Fruit fly (Drosophila melanogaster) whole organism, wandering third instar larva: ENCODE data around the gene PEK.
A peak's percentile ranks its signal among the peaks of the same experiment; 100 is the strongest.

Source experiments
- Abd-B ChIP-seq: fragments of >200 bp; optimal IDR thresholded peaks from 2 replicates; lab custom pipeline; 2017; ENCODE audit warnings: missing biosample characterization, missing genetic modification characterization
- CG32264 ChIP-seq: fragments of 200-800 bp; sonication (Bioruptor generic); optimal IDR thresholded peaks from 2 replicates; lab custom pipeline; 2016; ENCODE audit warnings: missing biosample characterization, missing genetic modification characterization
- CG9705 ChIP-seq: fragments of 200-800 bp; sonication (Bioruptor generic); optimal IDR thresholded peaks from 2 replicates; lab custom pipeline; 2018; ENCODE audit warnings: missing biosample characterization, mild to moderate bottlenecking, missing genetic modification characterization
- CrebA ChIP-seq: fragments of 200-800 bp; sonication (Bioruptor generic); optimal IDR thresholded peaks from 2 replicates; lab custom pipeline; 2016; ENCODE audit warnings: missing biosample characterization, mild to moderate bottlenecking, missing genetic modification characterization, borderline replicate concordance
- Dfd ChIP-seq: fragments of >200 bp; optimal IDR thresholded peaks from 2 replicates; lab custom pipeline; 2017; ENCODE audit warnings: missing biosample characterization, missing genetic modification characterization
- Dif ChIP-seq: fragments of 200-275, 200-300 bp; sonication (Bioruptor generic); optimal IDR thresholded peaks from 2 replicates; lab custom pipeline; 2018; ENCODE audit warnings: missing biosample characterization, missing genetic modification characterization; ENCODE audit not compliant: partially characterized antibody
- GATAd ChIP-seq: sonication (Bioruptor generic); optimal IDR thresholded peaks from 2 replicates; lab custom pipeline; 2016; ENCODE audit warnings: missing biosample characterization, missing genetic modification characterization
- HLH106 ChIP-seq: fragments of 200-800 bp; optimal IDR thresholded peaks from 3 replicates; lab custom pipeline; 2019; ENCODE audit warnings: missing biosample characterization, mild to moderate bottlenecking, missing genetic modification characterization, moderate library complexity
- Hnf4 ChIP-seq: fragments of 200-800 bp; sonication (Bioruptor generic); optimal IDR thresholded peaks from 2 replicates; lab custom pipeline; 2016; ENCODE audit warnings: missing biosample characterization, mild to moderate bottlenecking, missing genetic modification characterization
- Hr78 ChIP-seq: fragments of >200 bp; optimal IDR thresholded peaks from 2 replicates; lab custom pipeline; 2017; ENCODE audit warnings: missing biosample characterization, missing genetic modification characterization
- Hr83 ChIP-seq: fragments of 200-300 bp; sonication (Bioruptor generic); optimal IDR thresholded peaks from 2 replicates; lab custom pipeline; 2016; ENCODE audit warnings: missing biosample characterization, mild to moderate bottlenecking, missing genetic modification characterization, moderate library complexity; ENCODE audit not compliant: poor library complexity, severe bottlenecking
- Jra ChIP-seq: sonication (Bioruptor generic); optimal IDR thresholded peaks from 2 replicates; lab custom pipeline; 2016; ENCODE audit warnings: missing biosample characterization, missing genetic modification characterization
- Mio ChIP-seq: sonication (Bioruptor generic); optimal IDR thresholded peaks from 2 replicates; lab custom pipeline; 2016; ENCODE audit warnings: missing biosample characterization, missing genetic modification characterization
- Myc ChIP-seq: fragments of >200 bp; optimal IDR thresholded peaks from 2 replicates; lab custom pipeline; 2017
- N ChIP-seq: fragments of >200 bp; optimal IDR thresholded peaks from 2 replicates; lab custom pipeline; 2018; ENCODE audit warnings: missing biosample characterization, missing external identifiers, missing genetic modification characterization
- OdsH ChIP-seq: fragments of 200-800 bp; sonication (Bioruptor generic); optimal IDR thresholded peaks from 2 replicates; lab custom pipeline; 2016; ENCODE audit warnings: missing biosample characterization, mild to moderate bottlenecking, missing genetic modification characterization
- Rel ChIP-seq, 2 experiments: fragments of 200-800 bp; sonication (Bioruptor generic) in 1 of 2; optimal IDR thresholded peaks; 2 replicates in 1 of 2; 3 replicates in 1 of 2; lab custom pipeline; 2016 to 2019; ENCODE audit warnings: mild to moderate bottlenecking in 2 of 2, missing biosample characterization in 2 of 2, missing genetic modification characterization in 2 of 2, moderate library complexity in 1 of 2
- Vsx2 ChIP-seq: fragments of 200-300, 225-300 bp; sonication (Bioruptor generic); optimal IDR thresholded peaks from 2 replicates; lab custom pipeline; 2018; ENCODE audit warnings: missing biosample characterization, missing genetic modification characterization; ENCODE audit not compliant: partially characterized antibody
- br ChIP-seq: fragments of 200-800 bp; sonication (Bioruptor generic); optimal IDR thresholded peaks from 2 replicates; lab custom pipeline; 2016; ENCODE audit warnings: missing biosample characterization, missing genetic modification characterization
- brk ChIP-seq: fragments of 200-800 bp; sonication (Bioruptor generic); optimal IDR thresholded peaks from 2 replicates; lab custom pipeline; 2016; ENCODE audit warnings: missing biosample characterization, mild to moderate bottlenecking, missing genetic modification characterization
- dl ChIP-seq, 2 experiments: fragments of 175-275, 200-275 bp in 1 of 2; fragments of 200-275 bp in 1 of 2; sonication (Bioruptor generic); optimal IDR thresholded peaks; lab custom pipeline; 2018; ENCODE audit warnings: mild to moderate bottlenecking in 2 of 2, missing biosample characterization in 2 of 2, missing genetic modification characterization in 2 of 2, moderate library complexity in 2 of 2; ENCODE audit not compliant: partially characterized antibody in 2 of 2, insufficient read depth in 1 of 2
- dmrt93B ChIP-seq: fragments of 200-800 bp; sonication (Bioruptor generic); optimal IDR thresholded peaks from 2 replicates; lab custom pipeline; 2018; ENCODE audit warnings: missing biosample characterization, mild to moderate bottlenecking, missing genetic modification characterization
- dsf ChIP-seq: sonication (Bioruptor generic); optimal IDR thresholded peaks from 2 replicates; lab custom pipeline; 2016; ENCODE audit warnings: missing biosample characterization, missing genetic modification characterization, borderline replicate concordance
- ey ChIP-seq: fragments of 200-800 bp; sonication (Bioruptor generic); optimal IDR thresholded peaks from 2 replicates; lab custom pipeline; 2016; ENCODE audit warnings: missing biosample characterization, missing genetic modification characterization
- foxo ChIP-seq, 2 experiments: fragments of 200-800 bp; sonication (Bioruptor generic); optimal IDR thresholded peaks; 2 replicates in 1 of 2; 3 replicates in 1 of 2; lab custom pipeline; 2016 to 2017; ENCODE audit warnings: missing biosample characterization in 2 of 2, missing genetic modification characterization in 2 of 2
- fru ChIP-seq: fragments of 200-800 bp; sonication (Bioruptor generic); optimal IDR thresholded peaks from 3 replicates; lab custom pipeline; 2016; ENCODE audit warnings: missing biosample characterization, mild to moderate bottlenecking, missing genetic modification characterization
- h ChIP-seq: fragments of 200-800 bp; sonication (Bioruptor generic); optimal IDR thresholded peaks from 3 replicates; lab custom pipeline; 2016; ENCODE audit warnings: missing biosample characterization, mild to moderate bottlenecking, missing genetic modification characterization
- jim ChIP-seq: fragments of 175-275, 200-325 bp; sonication (Bioruptor generic); optimal IDR thresholded peaks from 2 replicates; lab custom pipeline; 2016; ENCODE audit warnings: missing biosample characterization, mild to moderate bottlenecking, missing genetic modification characterization
- lola ChIP-seq: fragments of >200 bp; optimal IDR thresholded peaks from 2 replicates; lab custom pipeline; 2017; ENCODE audit warnings: missing biosample characterization, missing genetic modification characterization
- pan ChIP-seq: fragments of >200 bp; optimal IDR thresholded peaks from 2 replicates; lab custom pipeline; 2017
- psq ChIP-seq: fragments of 200-800 bp; sonication (Bioruptor generic); optimal IDR thresholded peaks from 3 replicates; lab custom pipeline; 2017; ENCODE audit warnings: missing biosample characterization, mild to moderate bottlenecking, missing genetic modification characterization, moderate library complexity
- rgr ChIP-seq: fragments of 200-800 bp; sonication (Bioruptor generic); optimal IDR thresholded peaks from 3 replicates; lab custom pipeline; 2016; ENCODE audit warnings: missing biosample characterization, mild to moderate bottlenecking, missing genetic modification characterization
- sage ChIP-seq: fragments of 200-800 bp; sonication (Bioruptor generic); optimal IDR thresholded peaks from 2 replicates; lab custom pipeline; 2016; ENCODE audit warnings: missing biosample characterization, mild to moderate bottlenecking, missing genetic modification characterization
- sv ChIP-seq: fragments of 200-800 bp; sonication (Bioruptor generic); optimal IDR thresholded peaks from 3 replicates; lab custom pipeline; 2016; ENCODE audit warnings: missing biosample characterization, missing genetic modification characterization
- tai ChIP-seq: sonication (Bioruptor generic); optimal IDR thresholded peaks from 2 replicates; lab custom pipeline; 2016; ENCODE audit warnings: missing biosample characterization, missing genetic modification characterization
- woc ChIP-seq: sonication (Bioruptor generic); optimal IDR thresholded peaks from 2 replicates; lab custom pipeline; 2016; ENCODE audit warnings: missing biosample characterization, mild to moderate bottlenecking, missing genetic modification characterization

Gene PEK

dm6 chr3R:5464481-5464880 is at the start of gene PEK:
TSS of gene PEK (minus strand) at chr3R:5464753.
- TF ChIP-seq Hnf4 (GFP tag; lab: Kevin White, UChicago): no peak
- TF ChIP-seq Myc (lab: Kevin White, UChicago): peak; percentile 52
- TF ChIP-seq woc: no peak
- TF ChIP-seq br (GFP tag; lab: Kevin White, UChicago): no peak
- no peak for TF ChIP-seq Hr83 (GFP tag; lab: Kevin White, UChicago)
- TF ChIP-seq Rel (GFP tag; optimal IDR thresholded peaks at IDR 0.05; lab: Kevin White, UChicago): no peak
- TF ChIP-seq Rel (tag; optimal IDR thresholded peaks at IDR 0.05; lab: Kevin White, UChicago): peak; percentile 19
- TF ChIP-seq rgr (GFP tag; lab: Kevin White, UChicago): no peak
- no peak for TF ChIP-seq sage (GFP tag; lab: Kevin White, UChicago)

DNA sequence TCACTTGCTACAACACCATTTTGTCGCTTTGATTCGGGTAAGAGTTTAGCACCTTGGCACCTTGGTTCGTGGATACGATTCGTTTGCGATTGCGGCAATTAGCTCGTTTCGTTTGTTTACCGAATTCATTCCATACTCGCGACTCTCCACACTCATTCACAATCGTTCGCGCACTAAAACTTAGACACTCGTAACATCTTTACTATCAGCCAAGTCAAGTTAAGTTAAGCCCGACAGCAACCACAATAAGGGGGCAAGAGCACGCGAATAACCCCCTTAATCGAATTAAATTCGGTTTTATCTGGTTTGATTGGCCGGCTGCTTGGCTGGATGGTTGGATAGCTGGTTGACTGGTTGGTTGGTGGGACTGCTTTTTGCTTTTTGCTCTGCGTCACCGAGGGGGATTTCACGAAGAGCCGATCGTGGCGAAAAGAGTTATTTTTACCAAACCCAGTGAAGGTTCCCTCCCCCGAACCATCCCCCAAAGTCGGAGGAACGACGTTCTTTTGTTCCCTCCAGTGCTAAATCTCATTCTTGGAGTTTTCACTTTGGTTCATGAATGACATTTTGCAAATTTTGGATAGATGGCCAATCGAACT is 39.3 kb upstream of the PEK start:
- TF ChIP-seq Rel (GFP tag; optimal IDR thresholded peaks at IDR 0.05; lab: Kevin White, UChicago) (no peak), Rel (tag; optimal IDR thresholded peaks at IDR 0.05; lab: Kevin White, UChicago) (peak; percentile 93), Jra (GFP tag; lab: Kevin White, UChicago) (peak; percentile 39), Mio (GFP tag; lab: Kevin White, UChicago) (no peak), fru (peak; percentile 0), h (GFP tag; lab: Kevin White, UChicago) (peak; percentile 12), CG9705 (no peak), GATAd (GFP tag; lab: Kevin White, UChicago) (no peak), Dfd (GFP tag; lab: Kevin White, UChicago) (no peak), Hr78 (GFP tag; lab: Kevin White, UChicago) (no peak), HLH106 (peak; percentile 40), Vsx2 (GFP tag; lab: Kevin White, UChicago) (peak; percentile 34)

DNA sequence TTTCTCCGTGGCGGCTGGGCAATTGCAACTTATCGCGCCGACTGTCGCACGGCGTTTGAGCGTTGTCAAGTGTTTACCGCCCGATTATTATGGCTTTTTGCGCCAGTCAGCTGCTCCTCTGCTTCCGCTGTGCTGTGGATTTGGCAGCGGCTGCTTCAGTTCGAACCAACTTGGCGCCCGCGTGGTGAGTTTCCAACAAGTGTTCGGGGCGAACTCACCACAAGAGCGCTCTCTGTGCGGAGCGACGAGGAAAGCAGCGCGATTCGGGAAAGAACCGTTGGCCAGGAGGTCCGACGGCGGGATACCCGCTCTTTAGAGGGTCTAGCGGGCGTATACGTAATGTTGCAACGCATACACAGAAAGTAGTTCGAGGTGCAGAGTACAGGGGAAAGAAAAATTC is 38.1 kb upstream of the PEK start, which contains the start of gene NKCC:
NKCC (minus strand) TSS at position 57 of the 400 bp plus-strand sequence.
- TF ChIP-seq Rel (GFP tag; optimal IDR thresholded peaks at IDR 0.05; lab: Kevin White, UChicago) (no peak), Rel (tag; optimal IDR thresholded peaks at IDR 0.05; lab: Kevin White, UChicago) (peak; percentile 90), brk (GFP tag; lab: Kevin White, UChicago) (no peak)

- no peak for TF ChIP-seq Rel (GFP tag; optimal IDR thresholded peaks at IDR 0.05; lab: Kevin White, UChicago)
- peak; percentile 30 for TF ChIP-seq Rel (tag; optimal IDR thresholded peaks at IDR 0.05; lab: Kevin White, UChicago)
- TF ChIP-seq h (GFP tag; lab: Kevin White, UChicago): peak; percentile 35
- no peak for TF ChIP-seq OdsH (GFP tag; lab: Kevin White, UChicago)
- no peak for TF ChIP-seq foxo (GFP tag; optimal IDR thresholded peaks at IDR 0.05; lab: Kevin White, UChicago)
- TF ChIP-seq, all 38 proteins: peak for 2
Measured at dm6 chr3R:5497600-5497999, 33.0 kb upstream of the PEK start.

DNA sequence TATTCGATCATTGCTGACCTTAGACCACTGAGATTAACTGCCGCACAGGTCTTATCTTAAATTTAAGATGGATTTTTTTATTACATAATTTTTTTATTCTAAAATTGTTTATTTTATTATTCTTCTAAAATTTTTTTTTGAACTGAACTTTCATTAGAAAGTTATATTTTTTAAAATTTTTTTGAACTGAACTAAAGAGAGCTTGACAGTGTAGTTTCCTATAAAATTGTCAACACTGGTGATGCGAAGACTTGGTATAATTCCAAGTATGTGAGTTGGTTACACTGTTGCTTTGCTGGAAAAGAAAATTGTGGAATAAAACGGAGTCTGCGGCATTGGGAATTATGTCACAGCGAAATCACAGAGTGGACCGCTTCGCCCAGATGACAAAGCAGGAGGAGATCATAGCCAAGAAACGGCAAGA is 20.8 kb upstream of the PEK start, which contains the start of gene CG31550:
CG31550 (plus strand) TSS at position 249 of the 424 bp plus-strand sequence.
- TF ChIP-seq Rel (GFP tag; optimal IDR thresholded peaks at IDR 0.05; lab: Kevin White, UChicago) (no peak), Rel (tag; optimal IDR thresholded peaks at IDR 0.05; lab: Kevin White, UChicago) (peak; percentile 32), h (GFP tag; lab: Kevin White, UChicago) (peak; percentile 64), sv (no peak), CG32264 (GFP tag; lab: Kevin White, UChicago) (no peak), br (GFP tag; lab: Kevin White, UChicago) (no peak), pan (lab: Kevin White, UChicago) (no peak), OdsH (GFP tag; lab: Kevin White, UChicago) (peak; percentile 45), Myc (lab: Kevin White, UChicago) (no peak), ey (GFP tag; lab: Kevin White, UChicago) (peak; percentile 36), HLH106 (peak; percentile 76), sage (GFP tag; lab: Kevin White, UChicago) (no peak), Hr83 (GFP tag; lab: Kevin White, UChicago) (peak; percentile 81), jim (GFP tag; lab: Kevin White, UChicago) (no peak), Hr78 (GFP tag; lab: Kevin White, UChicago) (no peak), CrebA (GFP tag; lab: Kevin White, UChicago) (no peak), fru (no peak), Hnf4 (GFP tag; lab: Kevin White, UChicago) (no peak), Dif (no peak), tai (GFP tag; lab: Kevin White, UChicago) (no peak), Abd-B (GFP tag; lab: Kevin White, UChicago) (no peak), lola (GFP tag; lab: Kevin White, UChicago) (no peak), brk (GFP tag; lab: Kevin White, UChicago) (no peak), rgr (GFP tag; lab: Kevin White, UChicago) (peak; percentile 74), Dfd (GFP tag; lab: Kevin White, UChicago) (no peak), N (GFP tag; lab: Kevin White, UChicago) (no peak), psq (GFP tag; lab: Kevin White, UChicago) (peak; percentile 36), foxo (GFP tag; optimal IDR thresholded peaks at IDR 0.05; lab: Kevin White, UChicago) (peak in 1 of 2 experiments; percentile 70), GATAd (GFP tag; lab: Kevin White, UChicago) (no peak), Vsx2 (GFP tag; lab: Kevin White, UChicago) (peak; percentile 59), dsf (GFP tag; lab: Kevin White, UChicago) (no peak), dmrt93B (no peak), dl (GFP tag; optimal IDR thresholded peaks at IDR 0.05; lab: Kevin White, UChicago; ENCODE audit: insufficient read depth in 1 of 2, partially characterized antibody in 2 of 2) (no peak), Jra (GFP tag; lab: Kevin White, UChicago) (no peak), woc (no peak), Mio (GFP tag; lab: Kevin White, UChicago) (no peak)
